Worm (Caenorhabditis elegans): ENCODE measurements around the gene epg-3.

The epg-3 gene

DNA sequence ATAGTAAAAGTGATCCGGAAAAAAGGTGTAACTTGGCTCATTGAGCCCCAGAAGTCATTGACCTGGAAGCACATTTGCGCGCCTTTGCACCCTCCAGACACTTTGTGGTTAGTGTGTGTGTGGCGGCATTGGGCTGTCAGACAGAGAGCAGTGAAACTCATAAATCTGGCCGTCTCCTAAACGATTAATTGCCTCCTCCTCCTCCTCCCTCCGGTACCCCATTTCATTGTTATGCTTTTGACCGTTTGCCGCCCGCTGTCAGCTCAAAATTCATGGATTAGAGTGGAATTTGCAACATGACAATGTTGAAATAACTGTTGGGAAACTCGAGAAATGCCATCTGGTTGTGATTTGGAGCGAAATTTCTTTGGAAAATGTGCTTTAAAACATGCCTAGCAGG, 30.5 kb upstream of the epg-3 start:
- no peak for TF ChIP-seq snpc-4 (tag; optimal IDR thresholded peaks at IDR 0.05)
- peak; percentile 65 for TF ChIP-seq unc-62 (GFP tag; optimal IDR thresholded peaks at IDR 0.05)
- no peak for TF ChIP-seq ceh-83 (GFP tag; optimal IDR thresholded peaks at IDR 0.05)

- no peak for TF ChIP-seq nhr-12 (tag; optimal IDR thresholded peaks at IDR 0.05)
- TF ChIP-seq unc-62 (GFP tag; optimal IDR thresholded peaks at IDR 0.05) = peak; percentile 83
- no peak for TF ChIP-seq elt-1 (tag; optimal IDR thresholded peaks at IDR 0.05; ENCODE audit: borderline replicate concordance, insufficient read depth)
- TF ChIP-seq nhr-237 (tag; optimal IDR thresholded peaks at IDR 0.05) = peak; percentile 97
- TF ChIP-seq ham-2 (GFP tag; optimal IDR thresholded peaks at IDR 0.05) = peak; percentile 59
- peak; percentile 80 for TF ChIP-seq mab-5 (tag; optimal IDR thresholded peaks at IDR 0.05)
- TF ChIP-seq tbx-8 (GFP tag; optimal IDR thresholded peaks at IDR 0.05) = no peak
- TF ChIP-seq elt-3 (tag; optimal IDR thresholded peaks at IDR 0.05) = peak; percentile 67
- peak; percentile 40 for TF ChIP-seq nhr-2 (tag; optimal IDR thresholded peaks at IDR 0.05)
- TF ChIP-seq mep-1 (tag; optimal IDR thresholded peaks at IDR 0.05) = peak; percentile 98
- TF ChIP-seq ceh-39 (tag; optimal IDR thresholded peaks at IDR 0.05) = peak; percentile 98
- TF ChIP-seq sptf-1 (tag; optimal IDR thresholded peaks at IDR 0.05) = peak; percentile 90
- TF ChIP-seq cnd-1 (tag; optimal IDR thresholded peaks at IDR 0.05) = peak; percentile 65
- peak; percentile 73 for TF ChIP-seq drap-1 (GFP tag; optimal IDR thresholded peaks at IDR 0.05)
- TF ChIP-seq lsy-2 (tag; optimal IDR thresholded peaks at IDR 0.05) = peak; percentile 100
- TF ChIP-seq nhr-28 (tag; optimal IDR thresholded peaks at IDR 0.05) = no peak
- peak; percentile 98 for TF ChIP-seq pha-4 (tag; optimal IDR thresholded peaks at IDR 0.05)
- no peak for TF ChIP-seq lin-32 (GFP tag; optimal IDR thresholded peaks at IDR 0.05)
- TF ChIP-seq mls-2 (tag; optimal IDR thresholded peaks at IDR 0.05) = peak; percentile 89
- TF ChIP-seq ceh-43 (GFP tag; optimal IDR thresholded peaks at IDR 0.05) = peak; percentile 76
- TF ChIP-seq flh-1 (GFP tag; optimal IDR thresholded peaks at IDR 0.05) = no peak
- TF ChIP-seq unc-120 (tag; optimal IDR thresholded peaks at IDR 0.05; ENCODE audit: poor library complexity, severe bottlenecking) = peak; percentile 40
- peak; percentile 81 for TF ChIP-seq hlh-1 (tag; optimal IDR thresholded peaks at IDR 0.05)
- TF ChIP-seq zip-8 (tag; optimal IDR thresholded peaks at IDR 0.05) = no peak
- no peak for TF ChIP-seq unc-39 (tag; optimal IDR thresholded peaks at IDR 0.05)
- TF ChIP-seq ces-1 (GFP tag; optimal IDR thresholded peaks at IDR 0.05) = peak; percentile 96
- TF ChIP-seq snpc-4 (tag; optimal IDR thresholded peaks at IDR 0.05) = no peak
- no peak for TF ChIP-seq sem-2 (GFP tag; optimal IDR thresholded peaks at IDR 0.05)
- peak; percentile 99 for TF ChIP-seq lin-13 (tag; optimal IDR thresholded peaks at IDR 0.05)
- peak; percentile 9 for TF ChIP-seq nhr-76 (tag; optimal IDR thresholded peaks at IDR 0.05)
- TF ChIP-seq M03D4.4 (tag; optimal IDR thresholded peaks at IDR 0.05) = peak; percentile 75
- no peak for TF ChIP-seq bed-3 (GFP tag; optimal IDR thresholded peaks at IDR 0.05)
- TF ChIP-seq ceh-83 (GFP tag; optimal IDR thresholded peaks at IDR 0.05) = peak; percentile 76
- TF ChIP-seq ztf-11 (tag; optimal IDR thresholded peaks at IDR 0.05) = peak; percentile 78
- TF ChIP-seq blmp-1 (tag; optimal IDR thresholded peaks at IDR 0.05) = no peak
These were observed 29.5 kb upstream of the epg-3 start, which contains the start of gene cox-5A for ce11 chrIII:12904987-12905541. Gene cox-5A (plus strand): TSS chrIII:12905491.

- TF ChIP-seq ceh-43 (GFP tag; optimal IDR thresholded peaks at IDR 0.05) (no peak), ces-1 (GFP tag; optimal IDR thresholded peaks at IDR 0.05) (no peak), nhr-12 (tag; optimal IDR thresholded peaks at IDR 0.05) (no peak), ham-2 (GFP tag; optimal IDR thresholded peaks at IDR 0.05) (no peak), elt-3 (tag; optimal IDR thresholded peaks at IDR 0.05) (no peak), bed-3 (GFP tag; optimal IDR thresholded peaks at IDR 0.05) (no peak), lsy-2 (tag; optimal IDR thresholded peaks at IDR 0.05) (no peak)
These were observed 27.9 kb upstream of the epg-3 start for ce11 chrIII:12906611-12907037.

DNA sequence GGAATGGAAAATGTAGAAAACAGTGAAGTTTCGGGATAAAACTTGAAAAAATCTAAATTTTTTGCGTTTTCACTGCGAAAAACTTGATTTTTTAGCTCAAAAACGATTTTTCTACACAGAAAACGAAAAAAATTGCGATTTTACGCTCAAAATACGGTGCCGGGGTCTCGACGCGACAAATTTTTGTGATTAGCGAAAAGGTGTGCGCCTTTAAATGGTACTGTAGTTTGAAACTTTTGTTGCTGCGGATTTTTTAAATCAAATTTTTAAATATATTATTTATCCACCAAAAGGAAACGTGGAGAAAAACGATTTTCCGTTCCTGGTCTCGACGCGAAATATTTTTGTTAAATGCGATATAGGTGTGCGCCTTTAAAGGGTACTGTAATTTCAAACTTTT, 27.3 kb upstream of the epg-3 start:
- TF ChIP-seq ceh-39 (tag; optimal IDR thresholded peaks at IDR 0.05) (no peak), snpc-4 (tag; optimal IDR thresholded peaks at IDR 0.05) (no peak), lin-13 (tag; optimal IDR thresholded peaks at IDR 0.05) (no peak), mep-1 (tag; optimal IDR thresholded peaks at IDR 0.05) (no peak), nhr-28 (tag; optimal IDR thresholded peaks at IDR 0.05) (no peak), lsy-2 (tag; optimal IDR thresholded peaks at IDR 0.05) (no peak), nhr-12 (tag; optimal IDR thresholded peaks at IDR 0.05) (no peak), elt-1 (tag; optimal IDR thresholded peaks at IDR 0.05; ENCODE audit: borderline replicate concordance, insufficient read depth) (no peak), nhr-237 (tag; optimal IDR thresholded peaks at IDR 0.05) (no peak), drap-1 (GFP tag; optimal IDR thresholded peaks at IDR 0.05) (no peak)

All from whole organism, mixed stage, embryonic.